Fruit fly (Drosophila melanogaster) whole organism, adult: ENCODE results near the gene CG12123.

Source experiments
- CG11617 ChIP-seq: fragments of 200-800 bp; sonication (Bioruptor generic); optimal IDR thresholded peaks from 2 replicates; lab custom pipeline; 2017; ENCODE audit warnings: mild to moderate bottlenecking, missing biosample characterization, missing genetic modification reagents, missing genetic modification characterization
- CG12768 ChIP-seq: fragments of 200-800 bp; sonication (Bioruptor generic); optimal IDR thresholded peaks from 2 replicates; lab custom pipeline; 2017; ENCODE audit warnings: missing biosample characterization, missing genetic modification characterization, mild to moderate bottlenecking, moderate library complexity, missing genetic modification reagents
- CG14711 ChIP-seq: fragments of 200-800 bp; sonication (Bioruptor generic); optimal IDR thresholded peaks from 2 replicates; lab custom pipeline; 2018; ENCODE audit warnings: missing biosample characterization, mild to moderate bottlenecking, missing genetic modification characterization, moderate library complexity
- CG1620 ChIP-seq: fragments of 200-800 bp; sonication (Bioruptor generic); optimal IDR thresholded peaks from 2 replicates; lab custom pipeline; 2016; ENCODE audit warnings: missing biosample characterization, missing genetic modification characterization
- CG33017 ChIP-seq: fragments of 200-800 bp; sonication (Bioruptor generic); optimal IDR thresholded peaks from 2 replicates; lab custom pipeline; 2018; ENCODE audit warnings: missing biosample characterization, mild to moderate bottlenecking, missing genetic modification characterization, moderate library complexity
- CG5204 ChIP-seq: fragments of 200-800 bp; sonication (Bioruptor generic); optimal IDR thresholded peaks from 2 replicates; lab custom pipeline; 2016; ENCODE audit warnings: missing biosample characterization, missing genetic modification characterization
- CG7045 ChIP-seq: fragments of 200-800 bp; sonication (Bioruptor generic); optimal IDR thresholded peaks from 2 replicates; lab custom pipeline; 2017; ENCODE audit warnings: missing biosample characterization, mild to moderate bottlenecking, missing genetic modification characterization
- CG7101 ChIP-seq: fragments of 200-800 bp; sonication (Bioruptor generic); optimal IDR thresholded peaks from 2 replicates; lab custom pipeline; 2018; ENCODE audit warnings: missing biosample characterization, mild to moderate bottlenecking, missing genetic modification characterization, moderate library complexity
- Clk ChIP-seq: fragments of 200-800 bp; sonication (Bioruptor generic); optimal IDR thresholded peaks from 2 replicates; lab custom pipeline; 2017; ENCODE audit warnings: missing biosample characterization, missing genetic modification characterization
- Crg-1 ChIP-seq: fragments of 200-800 bp; sonication (Bioruptor generic); optimal IDR thresholded peaks from 2 replicates; lab custom pipeline; 2016; ENCODE audit warnings: missing biosample characterization, missing genetic modification characterization
- Hr96 ChIP-seq: fragments of 200-800 bp; sonication (Bioruptor generic); optimal IDR thresholded peaks from 2 replicates; lab custom pipeline; 2016; ENCODE audit warnings: missing biosample characterization, missing genetic modification characterization
- Mnt ChIP-seq: fragments of 200-800 bp; sonication (Bioruptor generic); optimal IDR thresholded peaks from 2 replicates; lab custom pipeline; 2016; ENCODE audit warnings: missing biosample characterization, mild to moderate bottlenecking, missing genetic modification characterization
- bab1 ChIP-seq: fragments of 200-800 bp; sonication (Bioruptor generic); optimal IDR thresholded peaks from 3 replicates; lab custom pipeline; 2019; ENCODE audit warnings: missing biosample characterization, mild to moderate bottlenecking, missing genetic modification characterization, moderate library complexity
- cic ChIP-seq: fragments of 200-800 bp; sonication (Bioruptor generic); optimal IDR thresholded peaks from 2 replicates; lab custom pipeline; 2017; ENCODE audit warnings: missing biosample characterization, mild to moderate bottlenecking, missing genetic modification characterization, moderate library complexity
- cnc ChIP-seq, 2 experiments: fragments of >200 bp; optimal IDR thresholded peaks; 2 replicates each; lab custom pipeline; 2017
- kay ChIP-seq: fragments of 200-800 bp; sonication (Bioruptor generic); peaks from one replicate; lab custom pipeline; 2016; ENCODE audit warnings: missing biosample characterization, missing genetic modification characterization, borderline replicate concordance
- ovo ChIP-seq: fragments of 200-800 bp; sonication (Bioruptor generic); optimal IDR thresholded peaks from 2 replicates; lab custom pipeline; 2016; ENCODE audit warnings: missing biosample characterization, missing genetic modification characterization
- pad ChIP-seq: fragments of 200-800 bp; sonication (Bioruptor generic); optimal IDR thresholded peaks from 3 replicates; lab custom pipeline; 2017; ENCODE audit warnings: missing biosample characterization, missing genetic modification characterization, mild to moderate bottlenecking, moderate library complexity, missing genetic modification reagents
- tj ChIP-seq: fragments of 200-800 bp; sonication (Bioruptor generic); optimal IDR thresholded peaks from 3 replicates; lab custom pipeline; 2017; ENCODE audit warnings: missing biosample characterization, mild to moderate bottlenecking, missing genetic modification characterization, moderate library complexity
- toe ChIP-seq: fragments of 200-800 bp; sonication (Bioruptor generic); optimal IDR thresholded peaks from 2 replicates; lab custom pipeline; 2016; ENCODE audit warnings: missing biosample characterization, missing genetic modification characterization

The CG12123 gene

DNA sequence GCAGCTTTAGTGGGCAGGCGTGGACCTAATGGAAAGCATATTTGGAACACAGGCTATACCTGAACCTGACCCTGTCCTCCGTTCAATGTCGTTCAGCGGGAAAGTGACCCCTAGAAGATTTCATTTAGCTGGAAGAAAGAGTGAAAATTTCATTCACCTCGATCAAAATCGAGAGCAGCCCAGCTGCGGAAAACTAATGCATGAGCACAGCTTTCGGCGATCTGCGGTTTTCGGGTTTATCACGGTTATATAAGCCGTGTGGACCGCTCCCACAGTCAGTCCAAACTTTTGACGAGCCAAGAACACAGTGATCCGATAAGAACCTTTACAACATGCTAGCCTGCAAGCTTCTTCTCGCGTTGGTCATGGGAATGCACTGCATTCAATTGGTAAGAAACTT, 28.4 kb upstream of the CG12123 start, which contains the start of gene Cp7Fa:
Gene Cp7Fa (plus strand): TSS at position 301 of the 400 bp plus-strand sequence.
- TF ChIP-seq Mnt (GFP tag; lab: Kevin White, UChicago) (no peak), CG1620 (GFP tag; lab: Kevin White, UChicago) (peak; percentile 4), bab1 (GFP tag; lab: Kevin White, UChicago) (peak; percentile 20)

- TF ChIP-seq Clk (GFP tag; lab: Kevin White, UChicago), result no peak
- peak; percentile 67 for TF ChIP-seq kay
- TF ChIP-seq CG7045 (GFP tag; lab: Kevin White, UChicago), result no peak
These were observed 27.5 kb upstream of the CG12123 start for dm6 chrX:8469606-8470005.

dm6 chrX:8468962-8469459, 26.9 kb upstream of the CG12123 start, which contains the start of gene CG12116:
Gene CG12116 (minus strand): TSS chrX:8469012.
- TF ChIP-seq Clk (GFP tag; lab: Kevin White, UChicago) (no peak), cic (GFP tag; lab: Kevin White, UChicago) (no peak), CG14711 (tag; lab: Kevin White, UChicago) (no peak), CG33017 (tag; lab: Kevin White, UChicago) (no peak), Crg-1 (GFP tag; lab: Kevin White, UChicago) (no peak), cnc (optimal IDR thresholded peaks at IDR 0.05; lab: Kevin White, UChicago) (no peak), kay (no peak), Mnt (GFP tag; lab: Kevin White, UChicago) (no peak), Hr96 (GFP tag; lab: Kevin White, UChicago) (no peak), toe (GFP tag; lab: Kevin White, UChicago) (no peak), CG7045 (GFP tag; lab: Kevin White, UChicago) (no peak), CG12768 (GFP tag; lab: Kevin White, UChicago) (no peak), ovo (GFP tag; lab: Kevin White, UChicago) (no peak), CG5204 (GFP tag; lab: Kevin White, UChicago) (no peak), CG1620 (GFP tag; lab: Kevin White, UChicago) (no peak)

dm6 chrX:8466729-8467215, 24.6 kb upstream of the CG12123 start:
- TF ChIP-seq toe (GFP tag; lab: Kevin White, UChicago) (no peak), CG33017 (tag; lab: Kevin White, UChicago) (no peak), bab1 (GFP tag; lab: Kevin White, UChicago) (peak; percentile 32), Crg-1 (GFP tag; lab: Kevin White, UChicago) (no peak)

dm6 chrX:8464378-8465036, 22.4 kb upstream of the CG12123 start, which contains the start of gene Sptr:
Gene Sptr (minus strand): TSS chrX:8464438.
- peak; percentile 100 for TF ChIP-seq CG11617 (GFP tag; lab: Kevin White, UChicago)
- TF ChIP-seq kay, result peak; percentile 97
- TF ChIP-seq cnc (optimal IDR thresholded peaks at IDR 0.05; lab: Kevin White, UChicago), result no peak
- TF ChIP-seq CG5204 (GFP tag; lab: Kevin White, UChicago), result peak; percentile 87
- TF ChIP-seq Clk (GFP tag; lab: Kevin White, UChicago), result peak; percentile 72
- TF ChIP-seq ovo (GFP tag; lab: Kevin White, UChicago), result peak; percentile 99
- peak; percentile 99 for TF ChIP-seq CG7101
- TF ChIP-seq Hr96 (GFP tag; lab: Kevin White, UChicago), result peak; percentile 96
- peak; percentile 97 for TF ChIP-seq CG14711 (tag; lab: Kevin White, UChicago)
- peak; percentile 92 for TF ChIP-seq tj
- peak; percentile 90 for TF ChIP-seq toe (GFP tag; lab: Kevin White, UChicago)
- TF ChIP-seq Mnt (GFP tag; lab: Kevin White, UChicago), result peak; percentile 92
- TF ChIP-seq CG12768 (GFP tag; lab: Kevin White, UChicago), result peak; percentile 92
- TF ChIP-seq pad (GFP tag; lab: Kevin White, UChicago), result peak; percentile 92
- peak; percentile 82 for TF ChIP-seq cic (GFP tag; lab: Kevin White, UChicago)
- peak; percentile 91 for TF ChIP-seq CG7045 (GFP tag; lab: Kevin White, UChicago)
- peak; percentile 100 for TF ChIP-seq bab1 (GFP tag; lab: Kevin White, UChicago)
- TF ChIP-seq Crg-1 (GFP tag; lab: Kevin White, UChicago), result peak; percentile 99
- peak; percentile 100 for TF ChIP-seq CG1620 (GFP tag; lab: Kevin White, UChicago)
- TF ChIP-seq CG33017 (tag; lab: Kevin White, UChicago), result peak; percentile 94

DNA sequence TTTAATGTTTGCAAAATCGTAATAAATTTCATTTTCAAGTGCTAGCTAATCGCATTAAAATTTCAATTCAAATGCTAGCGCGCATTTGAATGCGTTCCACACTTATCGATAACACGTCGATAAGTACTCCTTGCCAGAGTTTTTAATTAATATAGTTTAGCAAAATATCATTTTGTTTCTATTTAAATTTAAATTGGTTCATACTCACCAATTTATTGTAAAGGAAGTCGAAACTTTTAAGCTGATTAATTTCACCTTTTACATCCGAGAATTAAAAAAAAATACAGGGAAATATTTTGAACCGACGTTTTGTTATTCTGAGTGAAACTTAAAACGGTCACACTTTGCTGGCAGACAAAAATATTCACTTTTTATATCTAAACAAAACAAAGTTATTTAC, 19.0 kb upstream of the CG12123 start, which contains the start of gene Es2:
Gene Es2 (plus strand): TSS at position 333 of the 400 bp plus-strand sequence.
- TF ChIP-seq tj (no peak), CG7045 (GFP tag; lab: Kevin White, UChicago) (no peak), Crg-1 (GFP tag; lab: Kevin White, UChicago) (no peak), CG1620 (GFP tag; lab: Kevin White, UChicago) (no peak), bab1 (GFP tag; lab: Kevin White, UChicago) (peak; percentile 67), CG14711 (tag; lab: Kevin White, UChicago) (no peak), CG12768 (GFP tag; lab: Kevin White, UChicago) (no peak), CG33017 (tag; lab: Kevin White, UChicago) (no peak), cic (GFP tag; lab: Kevin White, UChicago) (no peak)
